Fruit fly (Drosophila melanogaster) S2 (cell line): Measurements from ENCODE around the gene PolA1.

Source experiments
- CG8478 ChIP-seq: fragments of >200 bp; optimal IDR thresholded peaks from 2 replicates; lab custom pipeline; 2018
- CTCF ChIP-seq, 2 experiments: fragments of >200 bp; optimal IDR thresholded peaks; 2 replicates each; lab custom pipeline; 2018

- TF ChIP-seq CTCF (optimal IDR thresholded peaks at IDR 0.05; lab: Kevin White, UChicago) (no peak), CG8478 (lab: Kevin White, UChicago) (no peak)
Observed at dm6 chr3R:21653434-21653833, 18.1 kb downstream of the PolA1 start.
